Fruit fly (Drosophila melanogaster) whole organism, embryonic: ENCODE data around the gene CstF64.

Experiments used
- Abd-B ChIP-seq: fragments of 200-800 bp; sonication (Bioruptor generic); optimal IDR thresholded peaks from 2 replicates; lab custom pipeline; 2018; ENCODE audit warnings: missing biosample characterization, mild to moderate bottlenecking, missing genetic modification characterization, moderate library complexity
- Aef1 ChIP-seq: fragments of 200-800 bp; sonication (Bioruptor generic); IDR thresholded peaks from 3 replicates; pipeline ENCODE4 v1.3.6; 2022; ENCODE audit warnings: missing biosample characterization, missing genetic modification characterization
- B-H1 ChIP-seq: fragments of 200-800 bp; sonication (Bioruptor generic); IDR thresholded peaks from 3 replicates; pipeline ENCODE4 v1.3.6; 2022; ENCODE audit warnings: missing biosample characterization, missing genetic modification characterization
- Blimp-1 ChIP-seq: fragments of 200-800 bp; sonication (Bioruptor generic); optimal IDR thresholded peaks from 3 replicates; lab custom pipeline; 2018; ENCODE audit warnings: missing biosample characterization, missing genetic modification characterization, mild to moderate bottlenecking, moderate library complexity, missing genetic modification reagents
- CG11085 ChIP-seq: fragments of 200-800 bp; sonication (Bioruptor generic); IDR thresholded peaks from 2 replicates; pipeline ENCODE4 v1.3.6; 2022; ENCODE audit warnings: missing biosample characterization, missing genetic modification characterization
- CG11560 ChIP-seq: fragments of 200-800 bp; sonication (Bioruptor generic); IDR thresholded peaks from 3 replicates; pipeline ENCODE4 v1.3.6; 2022; ENCODE audit warnings: missing biosample characterization, missing genetic modification characterization
- CG12769 ChIP-seq: fragments of 200-800 bp; sonication (Bioruptor generic); optimal IDR thresholded peaks from 2 replicates; lab custom pipeline; 2019; ENCODE audit warnings: missing biosample characterization, mild to moderate bottlenecking, missing genetic modification characterization, moderate library complexity
- CG13775 ChIP-seq: fragments of 200-800 bp; sonication (Bioruptor generic); optimal IDR thresholded peaks from 3 replicates; lab custom pipeline; 2017; ENCODE audit warnings: missing biosample characterization, mild to moderate bottlenecking, missing genetic modification characterization
- CG14050 ChIP-seq: fragments of 200-800 bp; sonication (Bioruptor generic); IDR thresholded peaks from 3 replicates; pipeline ENCODE4 v1.3.6; 2022; ENCODE audit warnings: missing biosample characterization, missing genetic modification characterization
- CG15269 ChIP-seq: fragments of 200-800 bp; sonication (Bioruptor generic); optimal IDR thresholded peaks from 2 replicates; lab custom pipeline; 2018; ENCODE audit warnings: missing biosample characterization, mild to moderate bottlenecking, missing genetic modification characterization, moderate library complexity
- CG17385 ChIP-seq: fragments of 200-800 bp; sonication (Bioruptor generic); optimal IDR thresholded peaks from 3 replicates; lab custom pipeline; 2018; ENCODE audit warnings: missing biosample characterization, mild to moderate bottlenecking, missing genetic modification characterization
- CG17568 ChIP-seq: fragments of 200-800 bp; sonication (Bioruptor generic); optimal IDR thresholded peaks from 2 replicates; lab custom pipeline; 2018; ENCODE audit warnings: missing biosample characterization, mild to moderate bottlenecking, missing genetic modification characterization, moderate library complexity
- CG2199 ChIP-seq: fragments of 200-800 bp; sonication (Bioruptor generic); IDR thresholded peaks from 3 replicates; pipeline ENCODE4 v1.3.6; 2022; ENCODE audit warnings: missing biosample characterization, missing genetic modification characterization
- CG31441 ChIP-seq: fragments of 200-800 bp; sonication (Bioruptor generic); IDR thresholded peaks from 2 replicates; pipeline ENCODE4 v1.3.6; 2022; ENCODE audit warnings: missing biosample characterization, missing genetic modification characterization
- CG34376 ChIP-seq: fragments of 200-800 bp; sonication (Bioruptor generic); optimal IDR thresholded peaks from 2 replicates; lab custom pipeline; 2018; ENCODE audit warnings: missing biosample characterization, mild to moderate bottlenecking, missing genetic modification characterization
- CG4617 ChIP-seq: fragments of 200-800 bp; sonication (Bioruptor generic); optimal IDR thresholded peaks from 3 replicates; lab custom pipeline; 2016; ENCODE audit warnings: missing biosample characterization, missing genetic modification characterization, borderline replicate concordance
- CG4707 ChIP-seq: fragments of 200-800 bp; sonication (Bioruptor generic); optimal IDR thresholded peaks from 2 replicates; lab custom pipeline; 2018; ENCODE audit warnings: missing biosample characterization, mild to moderate bottlenecking, missing genetic modification characterization, moderate library complexity
- CG4820 ChIP-seq: fragments of 200-800 bp; sonication (Bioruptor generic); optimal IDR thresholded peaks from 3 replicates; lab custom pipeline; 2016; ENCODE audit warnings: missing biosample characterization, missing genetic modification characterization
- D19B ChIP-seq: fragments of 200-800 bp; sonication (Bioruptor generic); optimal IDR thresholded peaks from 2 replicates; lab custom pipeline; 2017; ENCODE audit warnings: missing biosample characterization, mild to moderate bottlenecking, missing genetic modification characterization
- Fer1 ChIP-seq: fragments of 200-800 bp; sonication (Bioruptor generic); optimal IDR thresholded peaks from 2 replicates; lab custom pipeline; 2017; ENCODE audit warnings: missing biosample characterization, mild to moderate bottlenecking, missing genetic modification characterization
- Jarid2 ChIP-seq: fragments of 200-800 bp; sonication (Bioruptor generic); optimal IDR thresholded peaks from 3 replicates; lab custom pipeline; 2017; ENCODE audit warnings: mild to moderate bottlenecking, missing biosample characterization, missing genetic modification reagents, missing genetic modification characterization
- Lpt ChIP-seq: fragments of >200 bp; optimal IDR thresholded peaks from 2 replicates; lab custom pipeline; 2018; ENCODE audit warnings: missing biosample characterization, missing genetic modification characterization
- NFAT ChIP-seq: fragments of 200-800 bp; sonication (Bioruptor generic); IDR thresholded peaks from 2 replicates; pipeline ENCODE4 v1.3.6; 2022; ENCODE audit warnings: missing biosample characterization, missing genetic modification characterization
- Vsx1 ChIP-seq: fragments of 200-800 bp; sonication (Bioruptor generic); optimal IDR thresholded peaks from 2 replicates; lab custom pipeline; 2017; ENCODE audit warnings: missing biosample characterization, mild to moderate bottlenecking, missing genetic modification characterization, missing genetic modification reagents
- amos ChIP-seq: fragments of 200-800 bp; sonication (Bioruptor generic); IDR thresholded peaks from 2 replicates; pipeline ENCODE4 v1.3.6; 2022; ENCODE audit warnings: missing biosample characterization, missing genetic modification characterization; ENCODE audit not compliant: partially characterized antibody
- bbx ChIP-seq: fragments of 200-800 bp; sonication (Bioruptor generic); IDR thresholded peaks from 2 replicates; pipeline ENCODE4 v1.3.6; 2022; ENCODE audit warnings: missing biosample characterization, missing genetic modification characterization; ENCODE audit not compliant: partially characterized antibody
- bsh ChIP-seq, 2 experiments: fragments of 200-800 bp; sonication (Bioruptor generic); optimal IDR thresholded peaks; 2 replicates each; lab custom pipeline; 2017 to 2018; ENCODE audit warnings: mild to moderate bottlenecking in 2 of 2, missing biosample characterization in 2 of 2, missing genetic modification characterization in 2 of 2, moderate library complexity in 1 of 2
- cas ChIP-seq: fragments of 200-800 bp; sonication (Bioruptor generic); IDR thresholded peaks from 2 replicates; pipeline ENCODE4 v1.3.6; 2022; ENCODE audit warnings: missing biosample characterization, missing genetic modification characterization
- cato ChIP-seq: fragments of 200-800 bp; sonication (Bioruptor generic); optimal IDR thresholded peaks from 2 replicates; lab custom pipeline; 2016; ENCODE audit warnings: missing biosample characterization, missing genetic modification characterization, borderline replicate concordance
- chinmo ChIP-seq: fragments of 200-800 bp; sonication (Bioruptor generic); IDR thresholded peaks from 4 replicates; pipeline ENCODE4 v1.3.6; 2022; ENCODE audit warnings: missing biosample characterization, missing genetic modification characterization; ENCODE audit not compliant: partially characterized antibody
- dmrt99B ChIP-seq: fragments of 200-800 bp; sonication (Bioruptor generic); optimal IDR thresholded peaks from 2 replicates; lab custom pipeline; 2018; ENCODE audit warnings: missing biosample characterization, mild to moderate bottlenecking, missing genetic modification characterization, moderate library complexity
- emc ChIP-seq: fragments of 200-800 bp; sonication (Bioruptor generic); optimal IDR thresholded peaks from 2 replicates; lab custom pipeline; 2016; ENCODE audit warnings: missing biosample characterization, missing genetic modification characterization
- fd3F ChIP-seq: fragments of 200-800 bp; sonication (Bioruptor generic); optimal IDR thresholded peaks from 2 replicates; lab custom pipeline; 2018; ENCODE audit warnings: missing biosample characterization, mild to moderate bottlenecking, missing genetic modification characterization, moderate library complexity
- gcm ChIP-seq: fragments of 200-800 bp; sonication (Bioruptor generic); optimal IDR thresholded peaks from 2 replicates; lab custom pipeline; 2019; ENCODE audit warnings: missing biosample characterization, mild to moderate bottlenecking, missing genetic modification characterization, moderate library complexity
- gt ChIP-seq: fragments of 200-800 bp; sonication (Bioruptor generic); IDR thresholded peaks from 2 replicates; pipeline ENCODE4 v1.3.6; 2022; ENCODE audit warnings: missing biosample characterization, missing genetic modification characterization
- jumu ChIP-seq: fragments of 200-800 bp; sonication (Bioruptor generic); optimal IDR thresholded peaks from 3 replicates; lab custom pipeline; 2016; ENCODE audit warnings: missing biosample characterization, missing genetic modification characterization
- nerfin-1 ChIP-seq: fragments of 200-800 bp; sonication (Bioruptor generic); optimal IDR thresholded peaks from 3 replicates; lab custom pipeline; 2019; ENCODE audit warnings: missing biosample characterization, mild to moderate bottlenecking, missing genetic modification characterization, moderate library complexity
- oc ChIP-seq: fragments of 200-800 bp; sonication (Bioruptor generic); optimal IDR thresholded peaks from 2 replicates; lab custom pipeline; 2018; ENCODE audit warnings: missing biosample characterization, mild to moderate bottlenecking, missing genetic modification characterization, moderate library complexity
- pho ChIP-seq: fragments of 200-800 bp; sonication (Bioruptor generic); optimal IDR thresholded peaks from 2 replicates; lab custom pipeline; 2016; ENCODE audit warnings: missing biosample characterization, missing genetic modification characterization
- seq ChIP-seq: fragments of 200-800 bp; sonication (Bioruptor generic); IDR thresholded peaks from 2 replicates; pipeline ENCODE4 v1.3.6; 2022; ENCODE audit warnings: missing biosample characterization, missing genetic modification characterization
- sima ChIP-seq: fragments of 200-800 bp; sonication (Bioruptor generic); optimal IDR thresholded peaks from 2 replicates; lab custom pipeline; 2016; ENCODE audit warnings: missing biosample characterization, missing genetic modification characterization
- sr ChIP-seq: fragments of 200-800 bp; sonication (Bioruptor generic); IDR thresholded peaks from 3 replicates; pipeline ENCODE4 v1.3.6; 2022; ENCODE audit warnings: missing biosample characterization, missing genetic modification characterization
- stwl ChIP-seq: fragments of 200-800 bp; sonication (Bioruptor generic); optimal IDR thresholded peaks from 3 replicates; lab custom pipeline; 2018; ENCODE audit warnings: missing biosample characterization, mild to moderate bottlenecking, missing genetic modification characterization, moderate library complexity
- tll ChIP-seq, 2 experiments: fragments of 200-800 bp in 1 of 2; fragments of >200 bp in 1 of 2; sonication (Bioruptor generic) in 1 of 2; optimal IDR thresholded peaks; 2 replicates each; lab custom pipeline; 2017 to 2019; ENCODE audit warnings: missing biosample characterization in 2 of 2, missing genetic modification characterization in 2 of 2, mild to moderate bottlenecking in 1 of 2, moderate library complexity in 1 of 2
- tup ChIP-seq: fragments of 200-800 bp; sonication (Bioruptor generic); optimal IDR thresholded peaks from 2 replicates; lab custom pipeline; 2016; ENCODE audit warnings: missing biosample characterization, mild to moderate bottlenecking, missing genetic modification characterization, moderate library complexity
- vvl ChIP-seq: fragments of 200-800 bp; sonication (Bioruptor generic); IDR thresholded peaks from 2 replicates; pipeline ENCODE4 v1.3.6; 2022; ENCODE audit warnings: missing biosample characterization, missing genetic modification characterization
- yki ChIP-seq: fragments of >200 bp; optimal IDR thresholded peaks from 3 replicates; lab custom pipeline; 2018

Gene CstF64

DNA sequence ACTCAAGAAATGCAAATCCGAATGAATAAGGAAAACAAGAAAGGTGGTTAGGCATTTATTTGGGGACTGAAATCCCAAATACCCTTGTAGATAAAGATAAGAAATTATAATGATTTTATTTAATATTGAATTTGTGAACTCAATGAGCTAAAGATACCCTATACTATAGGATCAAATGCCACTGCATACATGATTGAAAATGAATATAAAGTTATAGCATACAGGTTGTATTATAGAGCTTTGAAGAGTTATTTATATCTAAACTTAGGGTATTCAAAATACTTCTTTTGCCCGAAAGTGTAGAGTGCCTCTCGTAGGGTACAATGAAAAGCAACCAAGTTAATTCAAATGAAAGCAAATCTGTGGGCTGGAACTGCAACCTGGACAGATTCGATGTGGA lies 43.4 kb upstream of the CstF64 start:
- TF ChIP-seq Fer1, result no peak
- TF ChIP-seq fd3F (GFP tag; lab: Kevin White, UChicago), result no peak

DNA sequence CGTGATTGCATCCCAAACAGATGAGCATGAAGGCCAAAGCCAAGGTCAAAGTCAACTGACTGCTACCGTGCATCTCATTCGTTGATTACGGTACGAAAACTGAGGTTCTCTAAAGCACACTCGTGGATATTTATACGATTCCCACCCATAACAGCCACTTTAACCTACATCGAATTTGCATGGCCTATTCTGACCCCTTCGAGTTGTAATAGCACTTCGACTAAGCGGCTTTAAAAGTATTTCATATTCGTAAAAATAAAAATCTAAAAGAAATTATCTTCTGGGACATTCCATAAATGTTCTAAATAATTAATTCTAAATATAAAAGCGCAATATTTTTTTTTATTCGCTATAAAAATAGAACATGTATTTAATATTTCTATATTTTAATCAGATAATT lies 42.0 kb upstream of the CstF64 start, which contains the start of gene CG7695:
TSS of gene CG7695 (minus strand) at position 101 of the 400 bp plus-strand sequence.
- no peak for TF ChIP-seq D19B
- TF ChIP-seq CG34376 (GFP tag; lab: Kevin White, UChicago), result no peak
- TF ChIP-seq B-H1 (GFP tag; lab: Robert Waterston, UW), result no peak
- no peak for TF ChIP-seq Aef1 (GFP tag; lab: Robert Waterston, UW)
- TF ChIP-seq NFAT (GFP tag; lab: Robert Waterston, UW), result no peak
- no peak for TF ChIP-seq jumu (GFP tag; lab: Kevin White, UChicago)
- no peak for TF ChIP-seq sima (GFP tag; lab: Kevin White, UChicago)
- no peak for TF ChIP-seq CG17385 (GFP tag; lab: Kevin White, UChicago)
- TF ChIP-seq pho, result no peak
- TF ChIP-seq CG17568 (GFP tag; lab: Kevin White, UChicago), result no peak
- no peak for TF ChIP-seq yki (lab: Kevin White, UChicago)
- no peak for TF ChIP-seq dmrt99B (tag; lab: Kevin White, UChicago)
- TF ChIP-seq Fer1, result no peak
- TF ChIP-seq CG12769, result no peak
- no peak for TF ChIP-seq seq

DNA sequence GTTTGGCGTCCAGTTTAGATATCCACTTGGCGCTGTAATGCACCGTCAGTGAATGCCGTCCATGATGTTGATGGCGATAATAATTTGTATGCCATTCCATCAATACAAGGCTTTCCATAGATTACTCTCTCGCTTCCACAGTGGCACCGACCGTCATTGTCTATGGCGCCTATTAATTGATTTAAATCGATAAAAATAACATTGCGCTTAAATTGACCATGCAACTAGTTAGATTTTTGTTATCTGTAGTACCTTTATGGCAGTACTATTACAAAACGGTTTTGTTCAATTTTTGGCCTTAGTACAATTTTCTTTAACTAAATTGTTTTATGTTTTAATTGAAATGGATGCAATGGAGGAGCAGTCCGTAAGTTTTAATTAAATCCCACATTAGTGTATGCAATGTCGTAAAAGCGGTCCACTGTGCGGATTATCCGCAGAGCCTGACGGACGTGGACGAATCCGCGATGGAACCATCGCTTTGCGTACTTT lies 39.9 kb upstream of the CstF64 start:
- TF ChIP-seq CG13775 (peak; percentile 44), CG14050 (no peak), cas (GFP tag; lab: Robert Waterston, UW) (no peak), CG2199 (GFP tag; lab: Robert Waterston, UW) (no peak), amos (GFP tag; lab: Robert Waterston, UW) (no peak), CG15269 (tag; lab: Kevin White, UChicago) (no peak), bsh (GFP tag; optimal IDR thresholded peaks at IDR 0.05; lab: Kevin White, UChicago) (peak in 1 of 2 experiments; percentile 4), gcm (GFP tag; lab: Kevin White, UChicago) (no peak), tll (GFP tag; optimal IDR thresholded peaks at IDR 0.05; lab: Kevin White, UChicago) (no peak), Abd-B (GFP tag; lab: Kevin White, UChicago) (no peak), nerfin-1 (tag; lab: Kevin White, UChicago) (no peak), cato (GFP tag; lab: Kevin White, UChicago) (no peak), sr (GFP tag; lab: Robert Waterston, UW) (no peak)

DNA sequence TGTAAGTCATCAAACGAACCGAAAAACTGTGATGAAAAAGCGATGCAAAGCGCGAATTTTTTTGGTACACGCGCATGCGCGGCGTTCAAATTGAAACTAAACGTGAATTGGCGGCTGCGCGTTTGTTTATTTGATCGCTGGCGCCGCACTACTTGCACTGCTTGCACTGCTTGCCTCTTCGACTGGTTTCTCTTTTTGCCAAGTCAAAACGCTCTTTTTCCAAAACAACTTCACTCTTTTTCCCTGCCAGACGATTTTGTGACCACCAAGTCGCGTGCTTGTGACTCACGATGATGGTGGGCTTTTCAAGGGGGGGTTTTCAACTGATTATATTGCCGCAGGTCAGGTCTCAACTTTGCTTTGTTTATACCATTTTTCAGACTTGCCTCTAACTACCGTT lies 38.2 kb upstream of the CstF64 start, which contains the start of gene CG14304:
TSS of gene CG14304 (minus strand) at position 98 of the 400 bp plus-strand sequence.
- TF ChIP-seq gt (GFP tag; lab: Robert Waterston, UW) (no peak), Blimp-1 (peak; percentile 27), Jarid2 (GFP tag; lab: Kevin White, UChicago) (peak; percentile 35), tup (GFP tag; lab: Kevin White, UChicago) (no peak), chinmo (GFP tag; lab: Robert Waterston, UW) (peak; percentile 70; the same call in 1 of the 4 replicates), Vsx1 (GFP tag; lab: Kevin White, UChicago) (no peak), CG11560 (no peak), vvl (no peak), CG12769 (no peak), CG4617 (no peak), stwl (tag; lab: Kevin White, UChicago) (peak; percentile 56), emc (no peak), CG31441 (GFP tag; lab: Robert Waterston, UW) (no peak), CG11085 (GFP tag; lab: Robert Waterston, UW) (no peak), Lpt (GFP tag; lab: Kevin White, UChicago) (no peak), oc (tag; lab: Kevin White, UChicago) (peak; percentile 4), CG4707 (GFP tag; lab: Kevin White, UChicago) (no peak), CG4820 (GFP tag; lab: Kevin White, UChicago) (no peak), bbx (GFP tag; lab: Robert Waterston, UW) (peak; percentile 49; the same call in 1 of the 2 replicates)
